Worm (Caenorhabditis elegans) whole organism, L4 larva: Measurements from ENCODE around the gene sand-1.

ENCODE experiments used
- D1046.2 ChIP-seq: fragments of 200-800 bp; sonication (Bioruptor generic); IDR thresholded peaks from 2 replicates; pipeline ENCODE4 v1.3.6; 2022; ENCODE audit warnings: missing genetic modification characterization, missing compliant biosample characterization
- R02D3.7 ChIP-seq: fragments of 150-350 bp; sonication (generic microtip); optimal IDR thresholded peaks from 3 replicates; lab custom pipeline; 2014; ENCODE audit warnings: missing biosample characterization, missing genetic modification characterization
- T26A8.4 ChIP-seq: fragments of 200-800 bp; sonication (Bioruptor generic); IDR thresholded peaks from 2 replicates; pipeline ENCODE4 v1.3.6; 2022; ENCODE audit warnings: missing genetic modification characterization, missing compliant biosample characterization
- aly-2 ChIP-seq: sonication (generic microtip); optimal IDR thresholded peaks from 2 replicates; lab custom pipeline; 2018; ENCODE audit warnings: missing biosample characterization, missing genetic modification characterization
- ceh-28 ChIP-seq: fragments of 150-350 bp; optimal IDR thresholded peaks from 2 replicates; lab custom pipeline; 2014; ENCODE audit warnings: missing biosample characterization, missing genetic modification reagents, missing genetic modification characterization
- ceh-32 ChIP-seq: sonication (generic microtip); optimal IDR thresholded peaks from 2 replicates; lab custom pipeline; 2016; ENCODE audit warnings: mild to moderate bottlenecking, missing genetic modification characterization, missing compliant biosample characterization; ENCODE audit not compliant: poor library complexity
- ceh-62 ChIP-seq: sonication (generic microtip); optimal IDR thresholded peaks from 2 replicates; lab custom pipeline; 2017; ENCODE audit warnings: missing biosample characterization, missing genetic modification characterization
- daf-16 ChIP-seq, 3 experiments: sonication (generic microtip); optimal IDR thresholded peaks; 2 replicates each; lab custom pipeline; 2016 to 2017; ENCODE audit warnings: missing genetic modification characterization in 3 of 3, missing genetic modification reagents in 3 of 3, mild to moderate bottlenecking in 2 of 3, missing compliant biosample characterization in 2 of 3, missing biosample characterization in 1 of 3, moderate library complexity in 1 of 3
- daf-19 ChIP-seq: fragments of 200-800 bp; sonication (Bioruptor generic); conservative IDR thresholded peaks from 2 replicates; pipeline ENCODE4 v1.3.6; 2022; ENCODE audit warnings: missing genetic modification characterization, missing compliant biosample characterization
- daf-8 ChIP-seq: fragments of 200-800 bp; sonication (Bioruptor generic); IDR thresholded peaks from 2 replicates; pipeline ENCODE4 v1.3.6; 2022; ENCODE audit warnings: missing genetic modification characterization, missing compliant biosample characterization
- dmd-6 ChIP-seq: fragments of 200-800 bp; sonication (Bioruptor generic); IDR thresholded peaks from 2 replicates; pipeline ENCODE4 v1.3.6; 2022; ENCODE audit warnings: missing genetic modification reagents, missing genetic modification characterization, missing compliant biosample characterization
- dmd-8 ChIP-seq: fragments of 200-800 bp; sonication (Bioruptor generic); IDR thresholded peaks from 2 replicates; pipeline ENCODE4 v1.3.6; 2022; ENCODE audit warnings: missing genetic modification characterization, missing compliant biosample characterization
- dpl-1 ChIP-seq: fragments of 150-350 bp; optimal IDR thresholded peaks from 2 replicates; lab custom pipeline; 2014; ENCODE audit warnings: missing biosample characterization, missing genetic modification reagents, missing genetic modification characterization
- duxl-1 ChIP-seq: sonication (generic microtip); optimal IDR thresholded peaks from 2 replicates; lab custom pipeline; 2016; ENCODE audit warnings: mild to moderate bottlenecking, missing genetic modification characterization, moderate library complexity, missing compliant biosample characterization; ENCODE audit not compliant: poor library complexity
- egl-43 ChIP-seq: fragments of 200-800 bp; sonication (Bioruptor generic); IDR thresholded peaks from 2 replicates; pipeline ENCODE4 v1.3.6; 2022; ENCODE audit warnings: missing genetic modification reagents, missing genetic modification characterization, missing compliant biosample characterization
- fkh-10 ChIP-seq: fragments of 150-350 bp; optimal IDR thresholded peaks from 2 replicates; lab custom pipeline; 2014; ENCODE audit warnings: missing biosample characterization, missing genetic modification reagents, missing genetic modification characterization
- gei-8 ChIP-seq: fragments of 200-800 bp; sonication (Bioruptor generic); optimal IDR thresholded peaks from 2 replicates; lab custom pipeline; 2018; ENCODE audit warnings: mild to moderate bottlenecking, missing genetic modification characterization, missing compliant biosample characterization
- hmg-1.1 ChIP-seq: fragments of 200-800 bp; sonication (Bioruptor generic); IDR thresholded peaks from 2 replicates; pipeline ENCODE4 v1.3.6; 2022; ENCODE audit warnings: missing genetic modification reagents, missing genetic modification characterization, missing compliant biosample characterization
- lin-13 ChIP-seq: fragments of 150-350 bp; optimal IDR thresholded peaks from 2 replicates; lab custom pipeline; 2014; ENCODE audit warnings: missing biosample characterization, missing genetic modification reagents, missing genetic modification characterization
- lin-15B ChIP-seq: fragments of 150-350 bp; sonication (generic microtip); optimal IDR thresholded peaks from 3 replicates; lab custom pipeline; 2014; ENCODE audit warnings: missing biosample characterization, missing genetic modification characterization
- lin-39 ChIP-seq: fragments of 150-350 bp; optimal IDR thresholded peaks from 2 replicates; lab custom pipeline; 2014; ENCODE audit warnings: missing biosample characterization, missing genetic modification reagents, missing genetic modification characterization
- mdl-1 ChIP-seq, 2 experiments: fragments of 150-350 bp in 1 of 2; sonication (generic microtip) in 1 of 2; optimal IDR thresholded peaks; 2 replicates each; lab custom pipeline; 2014 to 2017; ENCODE audit warnings: missing biosample characterization in 2 of 2, missing genetic modification characterization in 2 of 2
- mep-1 ChIP-seq: fragments of 150-350 bp; sonication (generic microtip); optimal IDR thresholded peaks from 3 replicates; lab custom pipeline; 2014; ENCODE audit warnings: missing biosample characterization, missing genetic modification characterization
- mxl-3 ChIP-seq: fragments of 200-800 bp; sonication (Bioruptor generic); optimal IDR thresholded peaks from 2 replicates; lab custom pipeline; 2018; ENCODE audit warnings: mild to moderate bottlenecking, missing genetic modification characterization, missing compliant biosample characterization
- nhr-102 ChIP-seq: sonication (generic microtip); optimal IDR thresholded peaks from 2 replicates; lab custom pipeline; 2016; ENCODE audit warnings: mild to moderate bottlenecking, missing genetic modification characterization, moderate library complexity, missing compliant biosample characterization
- nhr-11 ChIP-seq: fragments of 150-350 bp; optimal IDR thresholded peaks from 2 replicates; lab custom pipeline; 2014; ENCODE audit warnings: missing biosample characterization, missing genetic modification characterization
- nhr-48 ChIP-seq: sonication (generic microtip); optimal IDR thresholded peaks from 2 replicates; lab custom pipeline; 2016; ENCODE audit warnings: mild to moderate bottlenecking, missing genetic modification characterization, missing compliant biosample characterization
- nhr-76 ChIP-seq: fragments of 150-350 bp; optimal IDR thresholded peaks from 2 replicates; lab custom pipeline; 2014; ENCODE audit warnings: missing biosample characterization, missing genetic modification characterization
- nhr-77 ChIP-seq: fragments of 150-350 bp; optimal IDR thresholded peaks from 2 replicates; lab custom pipeline; 2014; ENCODE audit warnings: missing biosample characterization, missing genetic modification characterization
- rbr-2 ChIP-seq: sonication (generic microtip); optimal IDR thresholded peaks from 2 replicates; lab custom pipeline; 2016; ENCODE audit warnings: missing genotype, missing genetic modification characterization, missing compliant biosample characterization
- saeg-2 ChIP-seq: fragments of 200-800 bp; sonication (Bioruptor generic); IDR thresholded peaks from 2 replicates; pipeline ENCODE4 v1.3.6; 2022; ENCODE audit warnings: missing genetic modification reagents, missing genetic modification characterization, missing compliant biosample characterization
- sdz-12 ChIP-seq: fragments of 200-800 bp; sonication (Bioruptor generic); optimal IDR thresholded peaks from 2 replicates; lab custom pipeline; 2018; ENCODE audit warnings: mild to moderate bottlenecking, missing genetic modification characterization, missing compliant biosample characterization
- snpc-1.2 ChIP-seq: fragments of 200-800 bp; sonication (Bioruptor generic); IDR thresholded peaks from 2 replicates; pipeline ENCODE4 v1.3.6; 2022; ENCODE audit warnings: missing genetic modification reagents, missing genetic modification characterization, missing compliant biosample characterization
- spr-1 ChIP-seq: sonication (generic microtip); optimal IDR thresholded peaks from 2 replicates; lab custom pipeline; 2016; ENCODE audit warnings: mild to moderate bottlenecking, missing genetic modification characterization, missing compliant biosample characterization
- unc-39 ChIP-seq: sonication (generic microtip); optimal IDR thresholded peaks from 2 replicates; lab custom pipeline; 2017; ENCODE audit warnings: missing biosample characterization, missing genetic modification characterization
- zfp-2 ChIP-seq: sonication (generic microtip); optimal IDR thresholded peaks from 2 replicates; lab custom pipeline; 2016; ENCODE audit warnings: mild to moderate bottlenecking, missing genetic modification characterization, missing compliant biosample characterization
- zfp-3 ChIP-seq: fragments of 200-800 bp; sonication (Bioruptor generic); conservative IDR thresholded peaks from 2 replicates; pipeline ENCODE4 v1.3.6; 2022; ENCODE audit warnings: missing genetic modification reagents, missing genetic modification characterization, missing compliant biosample characterization
- zip-11 ChIP-seq: fragments of 200-800 bp; sonication (Bioruptor generic); IDR thresholded peaks from 2 replicates; pipeline ENCODE4 v1.3.6; 2022; ENCODE audit warnings: missing genetic modification characterization, missing compliant biosample characterization
- zip-2 ChIP-seq: fragments of 150-350 bp; optimal IDR thresholded peaks from 2 replicates; lab custom pipeline; 2014; ENCODE audit warnings: missing biosample characterization, missing genetic modification characterization

Gene sand-1

ce11 chrIV:5394687-5395086 lies 28.0 kb downstream of the sand-1 start, which contains the start of the genes perm-3 and swsn-6 (continued):
- no peak for TF ChIP-seq sdz-12 (GFP tag; lab: Kevin White, UChicago)
- TF ChIP-seq lin-39: no peak
- TF ChIP-seq daf-16 (GFP tag; optimal IDR thresholded peaks at IDR 0.05; lab: Kevin White, UChicago): peak in 1 of 2 experiments; percentile 27
- TF ChIP-seq daf-16 (tag; optimal IDR thresholded peaks at IDR 0.05; lab: Kevin White, UChicago): peak; percentile 44
- TF ChIP-seq zip-2 (tag; lab: Kevin White, UChicago): no peak
- TF ChIP-seq zip-11 (GFP tag; lab: Robert Waterston, UW): no peak
- no peak for TF ChIP-seq aly-2
- TF ChIP-seq nhr-11 (tag; lab: Kevin White, UChicago): peak; percentile 19
- TF ChIP-seq R02D3.7 (tag; lab: Kevin White, UChicago): no peak

- TF ChIP-seq daf-8 (no peak), zip-11 (GFP tag; lab: Robert Waterston, UW) (no peak), rbr-2 (no peak), dmd-8 (GFP tag; lab: Robert Waterston, UW) (no peak), gei-8 (GFP tag; lab: Kevin White, UChicago) (no peak), zfp-2 (tag; lab: Kevin White, UChicago) (no peak), lin-13 (no peak), ceh-62 (no peak), egl-43 (GFP tag; lab: Robert Waterston, UW) (no peak), T26A8.4 (GFP tag; lab: Robert Waterston, UW) (no peak), nhr-76 (tag; lab: Kevin White, UChicago) (no peak), ceh-28 (tag; lab: Kevin White, UChicago) (no peak), fkh-10 (no peak), zfp-3 (no peak), duxl-1 (tag; lab: Kevin White, UChicago) (no peak), saeg-2 (GFP tag; lab: Robert Waterston, UW) (no peak), spr-1 (no peak), dpl-1 (GFP tag; lab: Kevin White, UChicago) (no peak), mxl-3 (GFP tag; lab: Kevin White, UChicago) (no peak), unc-39 (tag; lab: Kevin White, UChicago) (no peak)
Measured at ce11 chrIV:5396769-5397168, 30.1 kb downstream of the sand-1 start, which contains the start of gene ZK616.3. Gene ZK616.3 (plus strand): TSS chrIV:5397069.

ce11 chrIV:5397539-5397938 lies 30.9 kb downstream of the sand-1 start, which contains the start of gene ZK616.2:
Gene ZK616.2 (plus strand): TSS chrIV:5397839.
- TF ChIP-seq lin-15B (no peak), snpc-1.2 (GFP tag; lab: Robert Waterston, UW) (no peak), mep-1 (tag; lab: Kevin White, UChicago) (no peak), ceh-32 (tag; lab: Kevin White, UChicago) (no peak), lin-39 (no peak), zfp-2 (tag; lab: Kevin White, UChicago) (no peak), daf-19 (GFP tag; lab: Robert Waterston, UW) (no peak), nhr-102 (no peak), dmd-6 (GFP tag; lab: Robert Waterston, UW) (no peak), D1046.2 (GFP tag; lab: Robert Waterston, UW) (no peak), nhr-11 (tag; lab: Kevin White, UChicago) (no peak), zfp-3 (no peak), hmg-1.1 (no peak), nhr-48 (tag; lab: Kevin White, UChicago) (no peak), nhr-77 (tag; lab: Kevin White, UChicago) (no peak), mxl-3 (GFP tag; lab: Kevin White, UChicago) (no peak), mdl-1 (tag; optimal IDR thresholded peaks at IDR 0.05; lab: Kevin White, UChicago) (no peak)
